Worm (Caenorhabditis elegans) whole organism, L1 larva: ENCODE data around the gene adt-1.
A peak's percentile ranks its signal among the peaks of the same experiment; 100 is the strongest.

Experiments
- C04F5.9 ChIP-seq: sonication (generic microtip); optimal IDR thresholded peaks from 2 replicates; lab custom pipeline; 2016; ENCODE audit warnings: missing genetic modification characterization, missing compliant biosample characterization
- C16A3.4 ChIP-seq: fragments of 150-350 bp; optimal IDR thresholded peaks from 2 replicates; lab custom pipeline; 2014; ENCODE audit warnings: missing biosample characterization, missing genetic modification characterization
- C34B4.2 ChIP-seq: sonication (generic microtip); optimal IDR thresholded peaks from 2 replicates; lab custom pipeline; 2017; ENCODE audit warnings: mild to moderate bottlenecking, missing genetic modification characterization, missing compliant biosample characterization
- F16B12.6 ChIP-seq: fragments of 150-350 bp; optimal IDR thresholded peaks from 2 replicates; lab custom pipeline; 2014; ENCODE audit warnings: missing biosample characterization, missing genetic modification characterization
- Y116A8C.19 ChIP-seq: sonication (generic microtip); optimal IDR thresholded peaks from 2 replicates; lab custom pipeline; 2016; ENCODE audit warnings: missing compliant biosample characterization, missing genetic modification characterization, borderline replicate concordance
- alr-1 ChIP-seq: fragments of 200-800 bp; sonication (Bioruptor generic); optimal IDR thresholded peaks from 2 replicates; lab custom pipeline; 2018; ENCODE audit warnings: borderline replicate concordance, mild to moderate bottlenecking, missing genetic modification characterization, missing compliant biosample characterization
- aly-2 ChIP-seq: fragments of 150-350 bp; optimal IDR thresholded peaks from 2 replicates; lab custom pipeline; 2014; ENCODE audit warnings: missing biosample characterization, missing genetic modification characterization
- blmp-1 ChIP-seq: fragments of 150-350 bp; optimal IDR thresholded peaks from 2 replicates; lab custom pipeline; 2014; ENCODE audit warnings: missing biosample characterization, missing genetic modification characterization
- ceh-63 ChIP-seq: fragments of 200-800 bp; sonication (Bioruptor generic); optimal IDR thresholded peaks from 2 replicates; lab custom pipeline; 2018; ENCODE audit warnings: mild to moderate bottlenecking, missing genetic modification characterization, missing compliant biosample characterization
- ceh-8 ChIP-seq: fragments of 200-800 bp; sonication (Bioruptor generic); optimal IDR thresholded peaks from 2 replicates; lab custom pipeline; 2018; ENCODE audit warnings: mild to moderate bottlenecking, missing genetic modification characterization, moderate library complexity, missing compliant biosample characterization
- ceh-82 ChIP-seq, 3 experiments: fragments of 150-350 bp in 1 of 3; sonication (generic microtip) in 2 of 3; optimal IDR thresholded peaks; 2 replicates each; lab custom pipeline; 2014 to 2017; ENCODE audit warnings: missing biosample characterization in 3 of 3, missing genetic modification characterization in 3 of 3
- ces-1 ChIP-seq: fragments of 150-350 bp; optimal IDR thresholded peaks from 2 replicates; lab custom pipeline; 2014; ENCODE audit warnings: missing biosample characterization, missing genetic modification reagents, missing genetic modification characterization
- dsc-1 ChIP-seq: sonication (generic microtip); optimal IDR thresholded peaks from 2 replicates; lab custom pipeline; 2016; ENCODE audit warnings: mild to moderate bottlenecking, missing genetic modification characterization, missing compliant biosample characterization
- efl-1 ChIP-seq, 4 experiments: fragments of 150-350 bp; optimal IDR thresholded peaks in 3 of 4; peaks in 1 of 4; 1 replicate in 1 of 4; 2 replicates in 3 of 4; lab custom pipeline; 2014; ENCODE audit warnings: missing biosample characterization in 2 of 4, missing genetic modification characterization in 2 of 4, missing genetic modification reagents in 2 of 4
- egl-13 ChIP-seq: sonication (generic microtip); optimal IDR thresholded peaks from 2 replicates; lab custom pipeline; 2016; ENCODE audit warnings: missing genotype, missing genetic modification reagents, missing genetic modification characterization, missing compliant biosample characterization
- egl-27 ChIP-seq, 2 experiments: fragments of 150-350 bp in 1 of 2; sonication (generic microtip); optimal IDR thresholded peaks; 3 replicates each; lab custom pipeline; 2017 to 2018; ENCODE audit warnings: missing biosample characterization in 2 of 2, missing genetic modification characterization in 2 of 2, missing genetic modification reagents in 2 of 2
- elt-2 ChIP-seq: sonication (generic microtip); optimal IDR thresholded peaks from 2 replicates; lab custom pipeline; 2016; ENCODE audit warnings: missing genetic modification characterization, mild to moderate bottlenecking, inconsistent platforms, missing compliant biosample characterization, missing genetic modification reagents
- elt-3 ChIP-seq, 6 experiments: fragments of 150-350 bp in 1 of 6; sonication (generic microtip); optimal IDR thresholded peaks; 2 replicates each; lab custom pipeline; 2017 to 2018; ENCODE audit warnings: missing biosample characterization in 6 of 6, missing genetic modification characterization in 6 of 6, inconsistent platforms in 1 of 6
- ets-5 ChIP-seq: fragments of 200-800 bp; sonication (Bioruptor generic); IDR thresholded peaks from 2 replicates; pipeline ENCODE4 v1.3.6; 2022; ENCODE audit warnings: missing genetic modification characterization, missing compliant biosample characterization
- fkh-8 ChIP-seq: sonication (generic microtip); optimal IDR thresholded peaks from 2 replicates; lab custom pipeline; 2016; ENCODE audit warnings: mild to moderate bottlenecking, missing genetic modification characterization, missing compliant biosample characterization
- fos-1 ChIP-seq: fragments of 150-350 bp; optimal IDR thresholded peaks from 2 replicates; lab custom pipeline; 2014; ENCODE audit warnings: missing biosample characterization, missing genetic modification characterization
- isw-1 ChIP-seq: fragments of 200-800 bp; sonication (Bioruptor generic); IDR thresholded peaks from 2 replicates; pipeline ENCODE4 v1.3.6; 2022; ENCODE audit warnings: missing genetic modification characterization, missing compliant biosample characterization
- jun-1 ChIP-seq: fragments of 150-350 bp; optimal IDR thresholded peaks from 2 replicates; lab custom pipeline; 2014; ENCODE audit warnings: missing biosample characterization, missing genetic modification reagents, missing genetic modification characterization
- lin-13 ChIP-seq: fragments of 150-350 bp; optimal IDR thresholded peaks from 2 replicates; lab custom pipeline; 2014; ENCODE audit warnings: missing biosample characterization, missing genetic modification reagents, missing genetic modification characterization
- lin-14 ChIP-seq: fragments of 200-800 bp; sonication (Bioruptor generic); optimal IDR thresholded peaks from 2 replicates; lab custom pipeline; 2018; ENCODE audit warnings: mild to moderate bottlenecking, missing genetic modification characterization, moderate library complexity, missing compliant biosample characterization
- lin-15B ChIP-seq: fragments of 150-350 bp; sonication (generic microtip); optimal IDR thresholded peaks from 3 replicates; lab custom pipeline; 2014; ENCODE audit warnings: missing biosample characterization, missing genetic modification characterization
- lin-39 ChIP-seq: fragments of 150-350 bp; optimal IDR thresholded peaks from 2 replicates; lab custom pipeline; 2014; ENCODE audit warnings: missing biosample characterization, missing genetic modification reagents, missing genetic modification characterization
- lsy-2 ChIP-seq, 2 experiments: fragments of 150-350 bp; optimal IDR thresholded peaks; 2 replicates each; lab custom pipeline; 2014; ENCODE audit warnings: missing biosample characterization in 2 of 2, missing genetic modification characterization in 2 of 2
- mab-9 ChIP-seq: fragments of 200-800 bp; sonication (Bioruptor generic); IDR thresholded peaks from 2 replicates; pipeline ENCODE4 v1.3.6; 2022; ENCODE audit warnings: missing genetic modification reagents, missing genetic modification characterization, missing compliant biosample characterization
- mef-2 ChIP-seq: fragments of 150-350 bp; optimal IDR thresholded peaks from 2 replicates; lab custom pipeline; 2014; ENCODE audit warnings: missing biosample characterization, missing genetic modification characterization
- nhr-11 ChIP-seq: fragments of 150-350 bp; optimal IDR thresholded peaks from 2 replicates; lab custom pipeline; 2014; ENCODE audit warnings: missing biosample characterization, missing genetic modification characterization
- nhr-12 ChIP-seq: sonication (generic microtip); optimal IDR thresholded peaks from 2 replicates; lab custom pipeline; 2017; ENCODE audit warnings: missing biosample characterization, missing genetic modification characterization
- nhr-20 ChIP-seq: sonication (generic microtip); optimal IDR thresholded peaks from 2 replicates; lab custom pipeline; 2016; ENCODE audit warnings: mild to moderate bottlenecking, missing genetic modification characterization, missing compliant biosample characterization
- nhr-47 ChIP-seq: sonication (generic microtip); optimal IDR thresholded peaks from 2 replicates; lab custom pipeline; 2016; ENCODE audit warnings: mild to moderate bottlenecking, missing genetic modification characterization, moderate library complexity, missing compliant biosample characterization
- nhr-71 ChIP-seq: sonication (generic microtip); optimal IDR thresholded peaks from 2 replicates; lab custom pipeline; 2016; ENCODE audit warnings: mild to moderate bottlenecking, missing genetic modification characterization, moderate library complexity, missing compliant biosample characterization
- nhr-85 ChIP-seq: sonication (generic microtip); peaks from one replicate; lab custom pipeline; 2016; ENCODE audit warnings: missing genetic modification characterization, inconsistent platforms, missing compliant biosample characterization
- nhr-90 ChIP-seq: sonication (generic microtip); optimal IDR thresholded peaks from 2 replicates; lab custom pipeline; 2016; ENCODE audit warnings: mild to moderate bottlenecking, missing genetic modification characterization, missing compliant biosample characterization; ENCODE audit not compliant: poor library complexity
- pag-3 ChIP-seq: sonication (generic microtip); optimal IDR thresholded peaks from 2 replicates; lab custom pipeline; 2017; ENCODE audit warnings: missing genetic modification characterization, mild to moderate bottlenecking, missing compliant biosample characterization, antibody characterized with exemption, borderline replicate concordance; ENCODE audit not compliant: insufficient read depth
- pax-3 ChIP-seq: fragments of 200-800 bp; sonication (Bioruptor generic); optimal IDR thresholded peaks from 2 replicates; lab custom pipeline; 2018; ENCODE audit warnings: mild to moderate bottlenecking, missing genetic modification characterization, moderate library complexity, missing compliant biosample characterization
- pqm-1 ChIP-seq: sonication (generic microtip); optimal IDR thresholded peaks from 3 replicates; lab custom pipeline; 2017; ENCODE audit warnings: missing biosample characterization, missing genetic modification characterization
- snu-23 ChIP-seq: sonication (generic microtip); optimal IDR thresholded peaks from 2 replicates; lab custom pipeline; 2016; ENCODE audit warnings: missing genetic modification characterization, missing compliant biosample characterization
- sptf-1 ChIP-seq: fragments of 150-350 bp; optimal IDR thresholded peaks from 2 replicates; lab custom pipeline; 2014; ENCODE audit warnings: missing biosample characterization, missing genetic modification characterization
- swsn-7 ChIP-seq: sonication (generic microtip); optimal IDR thresholded peaks from 2 replicates; lab custom pipeline; 2016; ENCODE audit warnings: missing genetic modification characterization, missing compliant biosample characterization
- tbx-2 ChIP-seq: sonication (generic microtip); optimal IDR thresholded peaks from 2 replicates; lab custom pipeline; 2016; ENCODE audit warnings: missing genetic modification characterization, missing compliant biosample characterization
- tlp-1 ChIP-seq: fragments of 150-350 bp; optimal IDR thresholded peaks from 2 replicates; lab custom pipeline; 2014; ENCODE audit warnings: missing biosample characterization, missing genetic modification characterization
- unc-30 ChIP-seq: sonication (generic microtip); optimal IDR thresholded peaks from 2 replicates; lab custom pipeline; 2017; ENCODE audit warnings: missing biosample characterization, missing genetic modification characterization
- unc-62 ChIP-seq: fragments of 150-350 bp; optimal IDR thresholded peaks from 2 replicates; lab custom pipeline; 2014; ENCODE audit warnings: missing biosample characterization, missing genetic modification reagents, missing genetic modification characterization
- unc-86 ChIP-seq: sonication (generic microtip); optimal IDR thresholded peaks from 2 replicates; lab custom pipeline; 2016; ENCODE audit warnings: missing genetic modification characterization, missing compliant biosample characterization
- unc-98 ChIP-seq: fragments of 200-800 bp; sonication (Bioruptor generic); IDR thresholded peaks from 2 replicates; pipeline ENCODE4 v1.3.6; 2022; ENCODE audit warnings: missing genetic modification characterization, missing compliant biosample characterization
- xbp-1 ChIP-seq: sonication (generic microtip); optimal IDR thresholded peaks from 2 replicates; lab custom pipeline; 2016; ENCODE audit warnings: missing genetic modification characterization, missing compliant biosample characterization
- zag-1 ChIP-seq: fragments of 150-350 bp; optimal IDR thresholded peaks from 2 replicates; lab custom pipeline; 2014; ENCODE audit warnings: missing biosample characterization, missing genetic modification characterization
- ztf-11 ChIP-seq, 2 experiments: sonication (generic microtip); optimal IDR thresholded peaks; 2 replicates each; lab custom pipeline; 2016 to 2017; ENCODE audit warnings: missing genetic modification characterization in 2 of 2, missing biosample characterization in 1 of 2, missing compliant biosample characterization in 1 of 2
- ztf-4 ChIP-seq: fragments of 150-350 bp; optimal IDR thresholded peaks from 2 replicates; lab custom pipeline; 2014; ENCODE audit warnings: missing biosample characterization, missing genetic modification characterization

Gene adt-1

DNA sequence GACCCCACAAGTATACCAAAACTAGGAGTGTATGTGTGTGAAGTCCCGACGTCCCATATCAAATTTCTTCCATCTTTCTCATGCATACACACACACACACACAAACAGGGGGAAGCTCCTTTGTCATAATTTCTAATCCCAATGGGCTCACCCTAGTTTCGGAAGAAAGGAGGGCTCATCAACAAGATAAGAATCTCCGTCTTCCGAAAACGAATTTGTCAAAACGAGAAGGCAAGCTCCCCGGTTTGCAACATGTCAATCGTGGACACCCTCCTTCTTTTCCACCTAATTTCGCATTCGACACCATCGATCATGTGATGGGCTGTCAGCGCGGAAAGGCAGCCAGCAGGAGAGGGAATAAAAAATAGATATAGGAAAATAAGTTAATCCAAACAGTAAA is 11.7 kb downstream of the adt-1 start:
- TF ChIP-seq lin-13 = peak; percentile 26
- TF ChIP-seq blmp-1 = peak; percentile 9
- no peak for TF ChIP-seq nhr-85 (tag; lab: Kevin White, UChicago)
- peak; percentile 36 for TF ChIP-seq egl-13 (tag; lab: Kevin White, UChicago)
- TF ChIP-seq ceh-82 (tag; optimal IDR thresholded peaks at IDR 0.05; lab: Kevin White, UChicago) = peak in 2 of 3 experiments; percentile 6 to 16
- peak in 1 of 2 experiments; percentile 21 for TF ChIP-seq ztf-11 (tag; optimal IDR thresholded peaks at IDR 0.05; lab: Kevin White, UChicago)
- TF ChIP-seq egl-27 (tag; optimal IDR thresholded peaks at IDR 0.05; lab: Kevin White, UChicago) = no peak
- no peak for TF ChIP-seq unc-62 (GFP tag; lab: Kevin White, UChicago)
- no peak for TF ChIP-seq nhr-20
- peak; percentile 50 for TF ChIP-seq tbx-2
- TF ChIP-seq fos-1 (tag; lab: Kevin White, UChicago) = no peak
- TF ChIP-seq C34B4.2 (tag; lab: Kevin White, UChicago) = no peak
- no peak for TF ChIP-seq jun-1 (tag; lab: Kevin White, UChicago)
- no peak for TF ChIP-seq pqm-1 (tag; lab: Kevin White, UChicago)
- TF ChIP-seq ceh-63 = no peak
- peak in 1 of 2 experiments; percentile 5 for TF ChIP-seq lsy-2 (tag; optimal IDR thresholded peaks at IDR 0.05; lab: Kevin White, UChicago)
- TF ChIP-seq sptf-1 (tag; lab: Kevin White, UChicago) = no peak
- no peak for TF ChIP-seq zag-1
- TF ChIP-seq ces-1 (GFP tag; lab: Kevin White, UChicago) = no peak
- no peak for TF ChIP-seq xbp-1 (tag; lab: Kevin White, UChicago)
- TF ChIP-seq lin-15B (tag; lab: Kevin White, UChicago) = no peak
- no peak for TF ChIP-seq F16B12.6 (tag; lab: Kevin White, UChicago)
- TF ChIP-seq tlp-1 = no peak
- no peak for TF ChIP-seq alr-1
- TF ChIP-seq dsc-1 (tag; lab: Kevin White, UChicago) = no peak
- TF ChIP-seq lin-14 (GFP tag; lab: Kevin White, UChicago) = peak; percentile 80
- no peak for TF ChIP-seq lin-39
- peak; percentile 18 for TF ChIP-seq nhr-71 (tag; lab: Kevin White, UChicago)
- no peak for TF ChIP-seq unc-98 (GFP tag; lab: Robert Waterston, UW)
- no peak for TF ChIP-seq unc-86 (tag; lab: Kevin White, UChicago)
- TF ChIP-seq snu-23 (GFP tag; lab: Kevin White, UChicago) = peak; percentile 25
- TF ChIP-seq nhr-11 = no peak
- no peak for TF ChIP-seq efl-1 (optimal IDR thresholded peaks at IDR 0.05; lab: Kevin White, UChicago)
- TF ChIP-seq efl-1 (GFP tag; optimal IDR thresholded peaks at IDR 0.05 in 1 of 2; lab: Kevin White, UChicago) = no peak
- TF ChIP-seq ceh-8 (GFP tag; lab: Kevin White, UChicago) = no peak
- TF ChIP-seq pag-3 (tag; lab: Kevin White, UChicago) = no peak
- no peak for TF ChIP-seq nhr-47 (tag; lab: Kevin White, UChicago)
- TF ChIP-seq nhr-12 = no peak
- no peak for TF ChIP-seq nhr-90 (tag; lab: Kevin White, UChicago)
- no peak for TF ChIP-seq fkh-8 (tag; lab: Kevin White, UChicago)
- TF ChIP-seq elt-3 (tag; optimal IDR thresholded peaks at IDR 0.05; lab: Kevin White, UChicago) = no peak
- peak; percentile 25 for TF ChIP-seq swsn-7
- TF ChIP-seq pax-3 (tag; lab: Kevin White, UChicago) = no peak
- no peak for TF ChIP-seq Y116A8C.19 (tag; lab: Kevin White, UChicago)
- no peak for TF ChIP-seq C16A3.4 (tag; lab: Kevin White, UChicago)
- TF ChIP-seq elt-2 (tag; lab: Kevin White, UChicago) = no peak
- TF ChIP-seq aly-2 (tag; lab: Kevin White, UChicago) = no peak
- TF ChIP-seq mef-2 (tag; lab: Kevin White, UChicago) = no peak
- peak; percentile 81 for TF ChIP-seq mab-9
- no peak for TF ChIP-seq ets-5 (GFP tag; lab: Robert Waterston, UW)
- no peak for TF ChIP-seq isw-1
- TF ChIP-seq ztf-4 (tag; lab: Kevin White, UChicago) = no peak
- TF ChIP-seq C04F5.9 (tag; lab: Kevin White, UChicago) = no peak
- no peak for TF ChIP-seq unc-30
